Worm (Caenorhabditis elegans) whole organism, mixed stage, embryonic: Measurements from ENCODE around the gene srw-77.

ENCODE experiments used
- mab-5 ChIP-seq: fragments of 150-350 bp; optimal IDR thresholded peaks from 2 replicates; lab custom pipeline; 2014; ENCODE audit warnings: missing biosample characterization, missing genetic modification characterization
- mep-1 ChIP-seq: fragments of 150-350 bp; optimal IDR thresholded peaks from 2 replicates; lab custom pipeline; 2017; ENCODE audit warnings: missing biosample characterization, missing genetic modification reagents, missing genetic modification characterization, inconsistent platforms
- nhr-12 ChIP-seq: fragments of 150-350 bp; optimal IDR thresholded peaks from 2 replicates; lab custom pipeline; 2014; ENCODE audit warnings: missing biosample characterization, missing genetic modification characterization
- snpc-4 ChIP-seq: fragments of 150-350 bp; optimal IDR thresholded peaks from 2 replicates; lab custom pipeline; 2014; ENCODE audit warnings: missing biosample characterization, missing genetic modification characterization
- unc-62 ChIP-seq: fragments of 150-350 bp; optimal IDR thresholded peaks from 2 replicates; lab custom pipeline; 2014; ENCODE audit warnings: missing biosample characterization, missing genetic modification reagents, missing genetic modification characterization

ce11 chrV:16594514-16594913 is 48.9 kb downstream of the srw-77 start:
- no peak for TF ChIP-seq nhr-12 (tag; lab: Kevin White, UChicago)
- TF ChIP-seq mep-1 (tag; lab: Kevin White, UChicago) = no peak
- TF ChIP-seq unc-62 (GFP tag; lab: Kevin White, UChicago) = no peak
- TF ChIP-seq mab-5 = no peak
- TF ChIP-seq snpc-4 (tag; lab: Kevin White, UChicago) = no peak
